Worm (Caenorhabditis elegans): ENCODE results near the gene T07D4.5.

DNA sequence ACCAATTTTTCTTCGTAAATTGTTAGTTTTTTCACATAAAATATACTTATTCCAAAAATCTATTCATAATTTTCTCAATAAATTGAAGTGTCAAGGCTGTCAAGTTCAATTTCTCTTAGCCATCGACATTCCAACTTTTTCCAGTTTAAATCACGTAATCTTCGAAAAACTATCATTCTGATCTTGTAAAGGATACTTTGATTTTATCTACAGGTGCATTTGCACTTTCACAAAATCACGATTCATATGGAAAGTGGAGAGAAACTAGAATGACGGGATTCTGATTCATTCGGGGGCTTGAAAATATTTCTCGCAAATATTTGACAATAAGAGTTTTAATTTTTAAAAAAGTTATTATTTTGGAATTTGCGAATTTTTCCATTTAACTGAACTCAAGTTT lies 30.9 kb downstream of the T07D4.5 start:
- TF ChIP-seq unc-62 (GFP tag; optimal IDR thresholded peaks at IDR 0.05) (no peak), R02D3.7 (tag; optimal IDR thresholded peaks at IDR 0.05) (no peak), ama-1 (optimal IDR thresholded peaks at IDR 0.05) (no peak), ztf-11 (tag; optimal IDR thresholded peaks at IDR 0.05) (no peak), nhr-11 (tag; optimal IDR thresholded peaks at IDR 0.05) (no peak), nhr-43 (tag; optimal IDR thresholded peaks at IDR 0.05; ENCODE audit: poor library complexity, severe bottlenecking) (no peak), tbx-2 (tag; optimal IDR thresholded peaks at IDR 0.05) (no peak), lin-15B (tag; optimal IDR thresholded peaks at IDR 0.05) (no peak), sea-2 (GFP tag; optimal IDR thresholded peaks at IDR 0.05) (no peak), mdl-1 (tag; optimal IDR thresholded peaks at IDR 0.05) (no peak), snpc-4 (tag; optimal IDR thresholded peaks at IDR 0.05) (no peak), nhr-12 (tag; optimal IDR thresholded peaks at IDR 0.05) (no peak), jun-1 (tag; optimal IDR thresholded peaks at IDR 0.05) (no peak), egl-27 (tag; optimal IDR thresholded peaks at IDR 0.05) (no peak)

All from whole organism, L3 larva.